Worm (Caenorhabditis elegans) whole organism, L1 larva: ENCODE measurements around the gene npr-21.
A peak's percentile ranks its signal among the peaks of the same experiment; 100 is the strongest.

Source experiments
- F16B12.6 ChIP-seq: fragments of 150-350 bp; optimal IDR thresholded peaks from 2 replicates; lab custom pipeline; 2014; ENCODE audit warnings: missing biosample characterization, missing genetic modification characterization
- blmp-1 ChIP-seq: fragments of 150-350 bp; optimal IDR thresholded peaks from 2 replicates; lab custom pipeline; 2014; ENCODE audit warnings: missing biosample characterization, missing genetic modification characterization
- efl-1 ChIP-seq, 4 experiments: fragments of 150-350 bp; optimal IDR thresholded peaks in 3 of 4; peaks in 1 of 4; 1 replicate in 1 of 4; 2 replicates in 3 of 4; lab custom pipeline; 2014; ENCODE audit warnings: missing biosample characterization in 2 of 4, missing genetic modification characterization in 2 of 4, missing genetic modification reagents in 2 of 4
- egl-13 ChIP-seq: sonication (generic microtip); optimal IDR thresholded peaks from 2 replicates; lab custom pipeline; 2016; ENCODE audit warnings: missing genotype, missing genetic modification reagents, missing genetic modification characterization, missing compliant biosample characterization
- elt-2 ChIP-seq: sonication (generic microtip); optimal IDR thresholded peaks from 2 replicates; lab custom pipeline; 2016; ENCODE audit warnings: missing genetic modification characterization, mild to moderate bottlenecking, inconsistent platforms, missing compliant biosample characterization, missing genetic modification reagents
- grh-1 ChIP-seq: fragments of 200-800 bp; sonication (Bioruptor generic); IDR thresholded peaks from 2 replicates; pipeline ENCODE4 v1.3.6; 2022; ENCODE audit warnings: missing genetic modification reagents, missing genetic modification characterization, missing compliant biosample characterization
- hlh-4 ChIP-seq: sonication (generic microtip); optimal IDR thresholded peaks from 2 replicates; lab custom pipeline; 2016; ENCODE audit warnings: mild to moderate bottlenecking, missing genetic modification characterization, missing compliant biosample characterization
- hpl-2 ChIP-seq: fragments of 150-350 bp; optimal IDR thresholded peaks from 2 replicates; lab custom pipeline; 2014; ENCODE audit warnings: missing biosample characterization, missing genetic modification reagents, missing genetic modification characterization
- jun-1 ChIP-seq: fragments of 150-350 bp; optimal IDR thresholded peaks from 2 replicates; lab custom pipeline; 2014; ENCODE audit warnings: missing biosample characterization, missing genetic modification reagents, missing genetic modification characterization
- lin-14 ChIP-seq: fragments of 200-800 bp; sonication (Bioruptor generic); optimal IDR thresholded peaks from 2 replicates; lab custom pipeline; 2018; ENCODE audit warnings: mild to moderate bottlenecking, missing genetic modification characterization, moderate library complexity, missing compliant biosample characterization
- lin-35 ChIP-seq, 2 experiments: fragments of 150-350 bp; optimal IDR thresholded peaks; 2 replicates each; lab custom pipeline; 2014; ENCODE audit warnings: missing biosample characterization in 2 of 2, missing genetic modification characterization in 2 of 2, missing genetic modification reagents in 2 of 2
- lir-3 ChIP-seq: sonication (generic microtip); optimal IDR thresholded peaks from 2 replicates; lab custom pipeline; 2016; ENCODE audit warnings: mild to moderate bottlenecking, missing genetic modification characterization, moderate library complexity, missing compliant biosample characterization; ENCODE audit not compliant: poor library complexity
- mab-9 ChIP-seq: fragments of 200-800 bp; sonication (Bioruptor generic); IDR thresholded peaks from 2 replicates; pipeline ENCODE4 v1.3.6; 2022; ENCODE audit warnings: missing genetic modification reagents, missing genetic modification characterization, missing compliant biosample characterization
- mep-1 ChIP-seq: fragments of 150-350 bp; optimal IDR thresholded peaks from 2 replicates; lab custom pipeline; 2014; ENCODE audit warnings: missing biosample characterization, missing genetic modification characterization
- nhr-11 ChIP-seq: fragments of 150-350 bp; optimal IDR thresholded peaks from 2 replicates; lab custom pipeline; 2014; ENCODE audit warnings: missing biosample characterization, missing genetic modification characterization
- nhr-20 ChIP-seq: sonication (generic microtip); optimal IDR thresholded peaks from 2 replicates; lab custom pipeline; 2016; ENCODE audit warnings: mild to moderate bottlenecking, missing genetic modification characterization, missing compliant biosample characterization
- nhr-71 ChIP-seq: sonication (generic microtip); optimal IDR thresholded peaks from 2 replicates; lab custom pipeline; 2016; ENCODE audit warnings: mild to moderate bottlenecking, missing genetic modification characterization, moderate library complexity, missing compliant biosample characterization
- nhr-85 ChIP-seq: sonication (generic microtip); peaks from one replicate; lab custom pipeline; 2016; ENCODE audit warnings: missing genetic modification characterization, inconsistent platforms, missing compliant biosample characterization
- nhr-90 ChIP-seq: sonication (generic microtip); optimal IDR thresholded peaks from 2 replicates; lab custom pipeline; 2016; ENCODE audit warnings: mild to moderate bottlenecking, missing genetic modification characterization, missing compliant biosample characterization; ENCODE audit not compliant: poor library complexity
- pag-3 ChIP-seq: sonication (generic microtip); optimal IDR thresholded peaks from 2 replicates; lab custom pipeline; 2017; ENCODE audit warnings: missing genetic modification characterization, mild to moderate bottlenecking, missing compliant biosample characterization, antibody characterized with exemption, borderline replicate concordance; ENCODE audit not compliant: insufficient read depth
- pax-3 ChIP-seq: fragments of 200-800 bp; sonication (Bioruptor generic); optimal IDR thresholded peaks from 2 replicates; lab custom pipeline; 2018; ENCODE audit warnings: mild to moderate bottlenecking, missing genetic modification characterization, moderate library complexity, missing compliant biosample characterization
- pqm-1 ChIP-seq: sonication (generic microtip); optimal IDR thresholded peaks from 3 replicates; lab custom pipeline; 2017; ENCODE audit warnings: missing biosample characterization, missing genetic modification characterization
- skn-1 ChIP-seq: fragments of 150-350 bp; optimal IDR thresholded peaks from 2 replicates; lab custom pipeline; 2014; ENCODE audit warnings: missing biosample characterization, missing genetic modification characterization
- snpc-4 ChIP-seq: fragments of 150-350 bp; optimal IDR thresholded peaks from 2 replicates; lab custom pipeline; 2014; ENCODE audit warnings: missing biosample characterization, missing genetic modification characterization
- sptf-1 ChIP-seq: fragments of 150-350 bp; optimal IDR thresholded peaks from 2 replicates; lab custom pipeline; 2014; ENCODE audit warnings: missing biosample characterization, missing genetic modification characterization
- tlp-1 ChIP-seq: fragments of 150-350 bp; optimal IDR thresholded peaks from 2 replicates; lab custom pipeline; 2014; ENCODE audit warnings: missing biosample characterization, missing genetic modification characterization
- unc-30 ChIP-seq: sonication (generic microtip); optimal IDR thresholded peaks from 2 replicates; lab custom pipeline; 2017; ENCODE audit warnings: missing biosample characterization, missing genetic modification characterization
- unc-62 ChIP-seq: fragments of 150-350 bp; optimal IDR thresholded peaks from 2 replicates; lab custom pipeline; 2014; ENCODE audit warnings: missing biosample characterization, missing genetic modification reagents, missing genetic modification characterization
- unc-86 ChIP-seq: sonication (generic microtip); optimal IDR thresholded peaks from 2 replicates; lab custom pipeline; 2016; ENCODE audit warnings: missing genetic modification characterization, missing compliant biosample characterization
- xbp-1 ChIP-seq: sonication (generic microtip); optimal IDR thresholded peaks from 2 replicates; lab custom pipeline; 2016; ENCODE audit warnings: missing genetic modification characterization, missing compliant biosample characterization
- ztf-11 ChIP-seq, 2 experiments: sonication (generic microtip); optimal IDR thresholded peaks; 2 replicates each; lab custom pipeline; 2016 to 2017; ENCODE audit warnings: missing genetic modification characterization in 2 of 2, missing biosample characterization in 1 of 2, missing compliant biosample characterization in 1 of 2
- ztf-4 ChIP-seq: fragments of 150-350 bp; optimal IDR thresholded peaks from 2 replicates; lab custom pipeline; 2014; ENCODE audit warnings: missing biosample characterization, missing genetic modification characterization

Gene npr-21

ce11 chrX:17151160-17151711, 6.5 kb downstream of the npr-21 start, which contains the start of gene mdt-1.2 (continued):
- TF ChIP-seq egl-13 (tag; lab: Kevin White, UChicago) (peak; percentile 65), lir-3 (tag; lab: Kevin White, UChicago) (peak; percentile 48), grh-1 (GFP tag; lab: Robert Waterston, UW) (peak; percentile 39; the same call in 1 of the 2 replicates), skn-1 (peak; percentile 77), snpc-4 (tag; lab: Kevin White, UChicago) (peak; percentile 79), hlh-4 (no peak), unc-30 (tag; lab: Kevin White, UChicago) (no peak)

DNA sequence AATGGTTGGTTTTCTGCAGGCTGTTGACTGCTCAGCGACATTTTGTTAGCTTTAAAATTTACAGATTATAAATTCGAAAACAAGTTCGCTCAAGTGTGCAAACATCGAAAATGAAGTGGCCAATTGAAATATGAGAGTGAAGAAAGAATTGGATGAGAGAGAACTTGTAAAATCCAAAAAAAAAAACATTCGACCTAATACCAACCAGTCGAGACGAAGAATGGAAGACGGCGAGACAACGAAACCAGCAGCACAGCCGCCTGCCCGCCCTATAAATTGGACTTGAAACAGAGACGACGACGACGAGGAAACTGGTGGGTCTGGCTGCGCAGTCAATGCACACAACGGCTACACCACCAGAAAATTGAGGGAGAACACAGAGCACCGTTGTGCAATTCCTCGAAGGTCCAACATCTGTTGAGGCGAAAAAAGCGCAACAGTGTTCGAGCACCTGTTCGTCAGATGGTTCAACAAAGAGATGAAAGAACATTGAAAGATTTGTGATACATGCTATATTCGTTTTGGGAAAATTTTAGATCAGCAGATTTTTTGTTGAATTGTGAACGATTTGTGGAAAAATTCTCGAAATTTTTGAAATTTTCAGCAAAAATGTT, 7.8 kb downstream of the npr-21 start, which contains the start of gene T23C6.4:
TSS of gene T23C6.4 (minus strand) at position 51 of the 614 bp plus-strand sequence.
- TF ChIP-seq efl-1 (optimal IDR thresholded peaks at IDR 0.05; lab: Kevin White, UChicago): no peak
- peak in 1 of 2 experiments; percentile 61 for TF ChIP-seq efl-1 (GFP tag; optimal IDR thresholded peaks at IDR 0.05 in 1 of 2; lab: Kevin White, UChicago)
- no peak for TF ChIP-seq pag-3 (tag; lab: Kevin White, UChicago)
- peak; percentile 36 for TF ChIP-seq lin-14 (GFP tag; lab: Kevin White, UChicago)

- TF ChIP-seq elt-2 (tag; lab: Kevin White, UChicago): peak; percentile 70
- no peak for TF ChIP-seq efl-1 (optimal IDR thresholded peaks at IDR 0.05; lab: Kevin White, UChicago)
- peak in 1 of 2 experiments; percentile 5 for TF ChIP-seq efl-1 (GFP tag; optimal IDR thresholded peaks at IDR 0.05 in 1 of 2; lab: Kevin White, UChicago)
- TF ChIP-seq nhr-85 (tag; lab: Kevin White, UChicago): no peak
- TF ChIP-seq F16B12.6 (tag; lab: Kevin White, UChicago): no peak
- no peak for TF ChIP-seq nhr-11 (tag; lab: Kevin White, UChicago)
- no peak for TF ChIP-seq hpl-2 (GFP tag; lab: Kevin White, UChicago)
- peak; percentile 72 for TF ChIP-seq pax-3 (tag; lab: Kevin White, UChicago)
- TF ChIP-seq xbp-1 (tag; lab: Kevin White, UChicago): no peak
- TF ChIP-seq blmp-1: no peak
- peak; percentile 21 for TF ChIP-seq jun-1 (tag; lab: Kevin White, UChicago)
- no peak for TF ChIP-seq unc-86 (tag; lab: Kevin White, UChicago)
- TF ChIP-seq ztf-11 (tag; optimal IDR thresholded peaks at IDR 0.05; lab: Kevin White, UChicago): no peak
- TF ChIP-seq nhr-90: no peak
- TF ChIP-seq, all 84 proteins: peak for 4
Measured at ce11 chrX:17146545-17146944, 11.2 kb downstream of the npr-21 start.

ce11 chrX:17140447-17140846, 17.3 kb downstream of the npr-21 start:
- TF ChIP-seq mep-1 (tag; lab: Kevin White, UChicago): no peak
- peak; percentile 20 for TF ChIP-seq tlp-1
- peak; percentile 3 for TF ChIP-seq nhr-90
- TF ChIP-seq xbp-1 (tag; lab: Kevin White, UChicago): no peak
- peak; percentile 74 for TF ChIP-seq elt-2 (tag; lab: Kevin White, UChicago)
- TF ChIP-seq sptf-1 (tag; lab: Kevin White, UChicago): no peak
- TF ChIP-seq pqm-1 (tag; lab: Kevin White, UChicago): peak; percentile 34
- TF ChIP-seq nhr-71: peak; percentile 20

ce11 chrX:17139204-17139780, 18.5 kb downstream of the npr-21 start:
- TF ChIP-seq nhr-20 (peak; percentile 61), efl-1 (optimal IDR thresholded peaks at IDR 0.05; lab: Kevin White, UChicago) (no peak), efl-1 (GFP tag; optimal IDR thresholded peaks at IDR 0.05 in 1 of 2; lab: Kevin White, UChicago) (peak in 1 of 2 experiments; percentile 16), nhr-71 (peak; percentile 21), unc-62 (GFP tag; lab: Kevin White, UChicago) (no peak), elt-2 (tag; lab: Kevin White, UChicago) (peak; percentile 86), nhr-90 (peak; percentile 29), ztf-4 (tag; lab: Kevin White, UChicago) (no peak), mab-9 (GFP tag; lab: Robert Waterston, UW) (no peak), lin-35 (GFP tag; optimal IDR thresholded peaks at IDR 0.05; lab: Kevin White, UChicago) (peak in 1 of 2 experiments; percentile 49)
